Fruit fly (Drosophila melanogaster) whole organism, wandering third instar larva: ENCODE results near the gene Tpr2.

Experiments used
- Abd-B ChIP-seq: fragments of >200 bp; optimal IDR thresholded peaks from 2 replicates; lab custom pipeline; 2017; ENCODE audit warnings: missing biosample characterization, missing genetic modification characterization
- CG9705 ChIP-seq: fragments of 200-800 bp; sonication (Bioruptor generic); optimal IDR thresholded peaks from 2 replicates; lab custom pipeline; 2018; ENCODE audit warnings: missing biosample characterization, mild to moderate bottlenecking, missing genetic modification characterization
- CrebA ChIP-seq: fragments of 200-800 bp; sonication (Bioruptor generic); optimal IDR thresholded peaks from 2 replicates; lab custom pipeline; 2016; ENCODE audit warnings: missing biosample characterization, mild to moderate bottlenecking, missing genetic modification characterization, borderline replicate concordance
- Dfd ChIP-seq: fragments of >200 bp; optimal IDR thresholded peaks from 2 replicates; lab custom pipeline; 2017; ENCODE audit warnings: missing biosample characterization, missing genetic modification characterization
- Dif ChIP-seq: fragments of 200-275, 200-300 bp; sonication (Bioruptor generic); optimal IDR thresholded peaks from 2 replicates; lab custom pipeline; 2018; ENCODE audit warnings: missing biosample characterization, missing genetic modification characterization; ENCODE audit not compliant: partially characterized antibody
- HLH106 ChIP-seq: fragments of 200-800 bp; optimal IDR thresholded peaks from 3 replicates; lab custom pipeline; 2019; ENCODE audit warnings: missing biosample characterization, mild to moderate bottlenecking, missing genetic modification characterization, moderate library complexity
- Hnf4 ChIP-seq: fragments of 200-800 bp; sonication (Bioruptor generic); optimal IDR thresholded peaks from 2 replicates; lab custom pipeline; 2016; ENCODE audit warnings: missing biosample characterization, mild to moderate bottlenecking, missing genetic modification characterization
- Hr78 ChIP-seq: fragments of >200 bp; optimal IDR thresholded peaks from 2 replicates; lab custom pipeline; 2017; ENCODE audit warnings: missing biosample characterization, missing genetic modification characterization
- Hr83 ChIP-seq: fragments of 200-300 bp; sonication (Bioruptor generic); optimal IDR thresholded peaks from 2 replicates; lab custom pipeline; 2016; ENCODE audit warnings: missing biosample characterization, mild to moderate bottlenecking, missing genetic modification characterization, moderate library complexity; ENCODE audit not compliant: poor library complexity, severe bottlenecking
- Jra ChIP-seq: sonication (Bioruptor generic); optimal IDR thresholded peaks from 2 replicates; lab custom pipeline; 2016; ENCODE audit warnings: missing biosample characterization, missing genetic modification characterization
- Mio ChIP-seq: sonication (Bioruptor generic); optimal IDR thresholded peaks from 2 replicates; lab custom pipeline; 2016; ENCODE audit warnings: missing biosample characterization, missing genetic modification characterization
- OdsH ChIP-seq: fragments of 200-800 bp; sonication (Bioruptor generic); optimal IDR thresholded peaks from 2 replicates; lab custom pipeline; 2016; ENCODE audit warnings: missing biosample characterization, mild to moderate bottlenecking, missing genetic modification characterization
- Rel ChIP-seq, 2 experiments: fragments of 200-800 bp; sonication (Bioruptor generic) in 1 of 2; optimal IDR thresholded peaks; 2 replicates in 1 of 2; 3 replicates in 1 of 2; lab custom pipeline; 2016 to 2019; ENCODE audit warnings: mild to moderate bottlenecking in 2 of 2, missing biosample characterization in 2 of 2, missing genetic modification characterization in 2 of 2, moderate library complexity in 1 of 2
- Sp1 ChIP-seq: fragments of 200-800 bp; sonication (Bioruptor generic); optimal IDR thresholded peaks from 3 replicates; lab custom pipeline; 2019; ENCODE audit warnings: missing biosample characterization, mild to moderate bottlenecking, missing genetic modification characterization, moderate library complexity
- br ChIP-seq: fragments of 200-800 bp; sonication (Bioruptor generic); optimal IDR thresholded peaks from 2 replicates; lab custom pipeline; 2016; ENCODE audit warnings: missing biosample characterization, missing genetic modification characterization
- dl ChIP-seq, 2 experiments: fragments of 175-275, 200-275 bp in 1 of 2; fragments of 200-275 bp in 1 of 2; sonication (Bioruptor generic); optimal IDR thresholded peaks; lab custom pipeline; 2018; ENCODE audit warnings: mild to moderate bottlenecking in 2 of 2, missing biosample characterization in 2 of 2, missing genetic modification characterization in 2 of 2, moderate library complexity in 2 of 2; ENCODE audit not compliant: partially characterized antibody in 2 of 2, insufficient read depth in 1 of 2
- dmrt93B ChIP-seq: fragments of 200-800 bp; sonication (Bioruptor generic); optimal IDR thresholded peaks from 2 replicates; lab custom pipeline; 2018; ENCODE audit warnings: missing biosample characterization, mild to moderate bottlenecking, missing genetic modification characterization
- ey ChIP-seq: fragments of 200-800 bp; sonication (Bioruptor generic); optimal IDR thresholded peaks from 2 replicates; lab custom pipeline; 2016; ENCODE audit warnings: missing biosample characterization, missing genetic modification characterization
- foxo ChIP-seq, 2 experiments: fragments of 200-800 bp; sonication (Bioruptor generic); optimal IDR thresholded peaks; 2 replicates in 1 of 2; 3 replicates in 1 of 2; lab custom pipeline; 2016 to 2017; ENCODE audit warnings: missing biosample characterization in 2 of 2, missing genetic modification characterization in 2 of 2
- fru ChIP-seq: fragments of 200-800 bp; sonication (Bioruptor generic); optimal IDR thresholded peaks from 3 replicates; lab custom pipeline; 2016; ENCODE audit warnings: missing biosample characterization, mild to moderate bottlenecking, missing genetic modification characterization
- psq ChIP-seq: fragments of 200-800 bp; sonication (Bioruptor generic); optimal IDR thresholded peaks from 3 replicates; lab custom pipeline; 2017; ENCODE audit warnings: missing biosample characterization, mild to moderate bottlenecking, missing genetic modification characterization, moderate library complexity
- rgr ChIP-seq: fragments of 200-800 bp; sonication (Bioruptor generic); optimal IDR thresholded peaks from 3 replicates; lab custom pipeline; 2016; ENCODE audit warnings: missing biosample characterization, mild to moderate bottlenecking, missing genetic modification characterization
- sage ChIP-seq: fragments of 200-800 bp; sonication (Bioruptor generic); optimal IDR thresholded peaks from 2 replicates; lab custom pipeline; 2016; ENCODE audit warnings: missing biosample characterization, mild to moderate bottlenecking, missing genetic modification characterization
- sv ChIP-seq: fragments of 200-800 bp; sonication (Bioruptor generic); optimal IDR thresholded peaks from 3 replicates; lab custom pipeline; 2016; ENCODE audit warnings: missing biosample characterization, missing genetic modification characterization
- tai ChIP-seq: sonication (Bioruptor generic); optimal IDR thresholded peaks from 2 replicates; lab custom pipeline; 2016; ENCODE audit warnings: missing biosample characterization, missing genetic modification characterization
- usp ChIP-seq: fragments of >200 bp; optimal IDR thresholded peaks from 2 replicates; lab custom pipeline; 2017; ENCODE audit warnings: missing biosample characterization, missing genetic modification characterization
- woc ChIP-seq: sonication (Bioruptor generic); optimal IDR thresholded peaks from 2 replicates; lab custom pipeline; 2016; ENCODE audit warnings: missing biosample characterization, mild to moderate bottlenecking, missing genetic modification characterization

The Tpr2 gene

dm6 chr2L:16526578-16526977 lies 35.2 kb downstream of the Tpr2 start:
- no peak for TF ChIP-seq psq (GFP tag; lab: Kevin White, UChicago)
- TF ChIP-seq br, result no peak
- peak; percentile 49 for TF ChIP-seq dmrt93B
- peak; percentile 11 for TF ChIP-seq CG9705 (GFP tag; lab: Kevin White, UChicago)
- TF ChIP-seq OdsH (GFP tag; lab: Kevin White, UChicago), result peak; percentile 12
- TF ChIP-seq sv, result peak; percentile 22
- peak; percentile 29 for TF ChIP-seq fru (GFP tag; lab: Kevin White, UChicago)
- TF ChIP-seq Sp1 (GFP tag; lab: Kevin White, UChicago), result peak; percentile 31
- TF ChIP-seq rgr (GFP tag; lab: Kevin White, UChicago), result no peak
- peak; percentile 41 for TF ChIP-seq ey (GFP tag; lab: Kevin White, UChicago)
- TF ChIP-seq Hnf4, result peak; percentile 50
- TF ChIP-seq Rel (GFP tag; optimal IDR thresholded peaks at IDR 0.05; lab: Kevin White, UChicago), result no peak
- TF ChIP-seq Rel (tag; optimal IDR thresholded peaks at IDR 0.05; lab: Kevin White, UChicago), result no peak
- no peak for TF ChIP-seq Dif (GFP tag; lab: Kevin White, UChicago)
- no peak for TF ChIP-seq sage (GFP tag; lab: Kevin White, UChicago)
- no peak for TF ChIP-seq Abd-B (GFP tag; lab: Kevin White, UChicago)
- peak; percentile 57 for TF ChIP-seq HLH106
- peak; percentile 74 for TF ChIP-seq tai (GFP tag; lab: Kevin White, UChicago)
- peak in 1 of 2 experiments; percentile 52 for TF ChIP-seq foxo (GFP tag; optimal IDR thresholded peaks at IDR 0.05; lab: Kevin White, UChicago)

- TF ChIP-seq Rel (GFP tag; optimal IDR thresholded peaks at IDR 0.05; lab: Kevin White, UChicago) (no peak), Rel (tag; optimal IDR thresholded peaks at IDR 0.05; lab: Kevin White, UChicago) (peak; percentile 90), Sp1 (GFP tag; lab: Kevin White, UChicago) (no peak), psq (GFP tag; lab: Kevin White, UChicago) (peak; percentile 1), tai (GFP tag; lab: Kevin White, UChicago) (no peak), Hr83 (no peak), dl (GFP tag; optimal IDR thresholded peaks at IDR 0.05; lab: Kevin White, UChicago; ENCODE audit: insufficient read depth in 1 of 2, partially characterized antibody in 2 of 2) (peak in 1 of 2 experiments; percentile 44)
- TF ChIP-seq, all 38 proteins: peak for 3
Observed at dm6 chr2L:16528493-16528892, 37.2 kb downstream of the Tpr2 start.

- TF ChIP-seq Rel (GFP tag; optimal IDR thresholded peaks at IDR 0.05; lab: Kevin White, UChicago) (no peak), Rel (tag; optimal IDR thresholded peaks at IDR 0.05; lab: Kevin White, UChicago) (peak; percentile 59), Jra (peak; percentile 1), OdsH (GFP tag; lab: Kevin White, UChicago) (no peak)
Observed at dm6 chr2L:16529485-16530413, 38.4 kb downstream of the Tpr2 start.

- TF ChIP-seq dmrt93B, result no peak
- no peak for TF ChIP-seq CrebA
- TF ChIP-seq woc (GFP tag; lab: Kevin White, UChicago), result no peak
- TF ChIP-seq Abd-B (GFP tag; lab: Kevin White, UChicago), result no peak
- TF ChIP-seq fru (GFP tag; lab: Kevin White, UChicago), result no peak
- TF ChIP-seq Dif (GFP tag; lab: Kevin White, UChicago), result no peak
- TF ChIP-seq dl (GFP tag; optimal IDR thresholded peaks at IDR 0.05; lab: Kevin White, UChicago; ENCODE audit: insufficient read depth in 1 of 2, partially characterized antibody in 2 of 2), result no peak
- no peak for TF ChIP-seq HLH106
- TF ChIP-seq Sp1 (GFP tag; lab: Kevin White, UChicago), result no peak
- TF ChIP-seq sage (GFP tag; lab: Kevin White, UChicago), result no peak
Observed at dm6 chr2L:16530414-16530771, 39.1 kb downstream of the Tpr2 start.

- TF ChIP-seq Sp1 (GFP tag; lab: Kevin White, UChicago) (no peak), Dfd (peak; percentile 31), Jra (no peak), usp (no peak), tai (GFP tag; lab: Kevin White, UChicago) (no peak), CrebA (no peak), Mio (GFP tag; lab: Kevin White, UChicago) (no peak), Hr78 (no peak)
Observed at dm6 chr2L:16530809-16531208, 39.5 kb downstream of the Tpr2 start.
